Worm (Caenorhabditis elegans): ENCODE measurements around the gene T07A5.1.

DNA sequence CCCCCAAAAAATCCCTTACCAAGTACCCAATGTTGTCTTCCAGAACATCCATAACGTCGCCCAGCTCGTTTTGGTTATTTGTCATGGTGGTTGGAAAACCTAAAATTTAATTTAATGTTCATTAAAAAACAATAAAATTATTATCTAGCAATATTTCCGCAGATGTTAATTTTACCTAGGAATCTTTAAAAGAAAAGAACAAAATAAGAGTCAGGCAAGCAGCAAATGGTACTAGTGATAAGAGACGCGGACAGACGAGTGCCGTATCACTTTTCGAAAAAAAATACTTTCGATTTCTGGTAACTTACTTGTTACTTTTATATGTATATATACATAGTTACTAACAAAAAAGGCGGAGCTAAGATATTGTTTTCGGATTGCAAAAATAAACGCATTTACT lies 5.0 kb upstream of the T07A5.1 start, which contains the start of gene T07A5.7:
- TF ChIP-seq ama-1 (optimal IDR thresholded peaks at IDR 0.05) (no peak), nhr-25 (tag; optimal IDR thresholded peaks at IDR 0.05) (no peak), nhr-28 (tag; optimal IDR thresholded peaks at IDR 0.05) (no peak), nfya-1 (tag; optimal IDR thresholded peaks at IDR 0.05; ENCODE audit: insufficient read depth) (no peak), nhr-12 (tag; optimal IDR thresholded peaks at IDR 0.05) (no peak), skn-1 (tag; optimal IDR thresholded peaks at IDR 0.05) (no peak), R02D3.7 (tag; optimal IDR thresholded peaks at IDR 0.05) (no peak), nhr-11 (tag; optimal IDR thresholded peaks at IDR 0.05) (no peak), nhr-76 (tag; optimal IDR thresholded peaks at IDR 0.05) (no peak), zag-1 (tag; optimal IDR thresholded peaks at IDR 0.05) (no peak), ztf-4 (tag; optimal IDR thresholded peaks at IDR 0.05) (no peak), unc-62 (GFP tag; optimal IDR thresholded peaks at IDR 0.05) (no peak), aly-2 (tag; optimal IDR thresholded peaks at IDR 0.05) (no peak), pha-4 (tag; optimal IDR thresholded peaks at IDR 0.05) (no peak)

All from whole organism, L3 larva.